Worm (Caenorhabditis elegans) whole organism, L3 larva: ENCODE results near the gene lin-2.
A peak's percentile ranks its signal among the peaks of the same experiment; 100 is the strongest.

Experiments
- R02D3.7 ChIP-seq: fragments of 150-350 bp; optimal IDR thresholded peaks from 2 replicates; lab custom pipeline; 2014; ENCODE audit warnings: missing biosample characterization, missing genetic modification characterization
- ZK546.5 ChIP-seq: sonication (generic microtip); optimal IDR thresholded peaks from 2 replicates; lab custom pipeline; 2017; ENCODE audit warnings: missing biosample characterization, missing genetic modification characterization
- ama-1 ChIP-seq: fragments of 150-350 bp; optimal IDR thresholded peaks from 2 replicates; lab custom pipeline; 2018
- ceh-28 ChIP-seq: fragments of 150-350 bp; optimal IDR thresholded peaks from 2 replicates; lab custom pipeline; 2014; ENCODE audit warnings: missing biosample characterization, missing genetic modification reagents, missing genetic modification characterization
- ceh-82 ChIP-seq: fragments of 150-350 bp; optimal IDR thresholded peaks from 2 replicates; lab custom pipeline; 2014; ENCODE audit warnings: missing biosample characterization, missing genetic modification characterization
- ceh-9 ChIP-seq: sonication (generic microtip); optimal IDR thresholded peaks from 2 replicates; lab custom pipeline; 2018; ENCODE audit warnings: missing biosample characterization, missing genetic modification characterization
- egl-27 ChIP-seq: sonication (generic microtip); optimal IDR thresholded peaks from 4 replicates; lab custom pipeline; 2017; ENCODE audit warnings: missing biosample characterization, missing genetic modification reagents, missing genetic modification characterization
- egl-5 ChIP-seq: fragments of 150-350 bp; optimal IDR thresholded peaks from 2 replicates; lab custom pipeline; 2017; ENCODE audit warnings: missing biosample characterization, missing genetic modification reagents, missing genetic modification characterization, inconsistent platforms
- elt-2 ChIP-seq: sonication (generic microtip); optimal IDR thresholded peaks from 2 replicates; lab custom pipeline; 2016; ENCODE audit warnings: missing genetic modification reagents, mild to moderate bottlenecking, missing genetic modification characterization, missing compliant biosample characterization
- elt-3 ChIP-seq, 3 experiments: fragments of 150-350 bp in 1 of 3; sonication (generic microtip) in 2 of 3; optimal IDR thresholded peaks; 2 replicates in 2 of 3; 4 replicates in 1 of 3; lab custom pipeline; 2014 to 2017; ENCODE audit warnings: missing biosample characterization in 3 of 3, missing genetic modification characterization in 3 of 3
- fkh-10 ChIP-seq: sonication (generic microtip); optimal IDR thresholded peaks from 2 replicates; lab custom pipeline; 2017; ENCODE audit warnings: missing biosample characterization, missing genetic modification reagents, missing genetic modification characterization
- fkh-2 ChIP-seq: fragments of 150-350 bp; optimal IDR thresholded peaks from 2 replicates; lab custom pipeline; 2014; ENCODE audit warnings: missing biosample characterization, missing genetic modification reagents, missing genetic modification characterization
- fos-1 ChIP-seq: fragments of 150-350 bp; optimal IDR thresholded peaks from 2 replicates; lab custom pipeline; 2014; ENCODE audit warnings: missing biosample characterization, missing genetic modification characterization
- hmg-11 ChIP-seq: sonication (generic microtip); optimal IDR thresholded peaks from 2 replicates; lab custom pipeline; 2016; ENCODE audit warnings: missing genetic modification characterization, missing compliant biosample characterization
- jun-1 ChIP-seq: fragments of 150-350 bp; optimal IDR thresholded peaks from 2 replicates; lab custom pipeline; 2014; ENCODE audit warnings: missing biosample characterization, missing genetic modification reagents, missing genetic modification characterization
- lin-15B ChIP-seq: fragments of 150-350 bp; optimal IDR thresholded peaks from 2 replicates; lab custom pipeline; 2014; ENCODE audit warnings: missing biosample characterization, missing genetic modification characterization
- lin-39 ChIP-seq: fragments of 150-350 bp; optimal IDR thresholded peaks from 2 replicates; lab custom pipeline; 2018; ENCODE audit warnings: missing biosample characterization, missing genetic modification reagents, missing genetic modification characterization
- lsy-12 ChIP-seq: sonication (generic microtip); optimal IDR thresholded peaks from 2 replicates; lab custom pipeline; 2016; ENCODE audit warnings: mild to moderate bottlenecking, missing genetic modification characterization, missing compliant biosample characterization
- mdl-1 ChIP-seq: fragments of 150-350 bp; optimal IDR thresholded peaks from 2 replicates; lab custom pipeline; 2014; ENCODE audit warnings: missing biosample characterization, missing genetic modification characterization
- mml-1 ChIP-seq: fragments of 150-350 bp; sonication (generic microtip); optimal IDR thresholded peaks from 3 replicates; lab custom pipeline; 2014; ENCODE audit warnings: missing biosample characterization, missing genetic modification characterization
- nfya-1 ChIP-seq: sonication (generic microtip); optimal IDR thresholded peaks from 2 replicates; lab custom pipeline; 2017; ENCODE audit warnings: missing genetic modification characterization, mild to moderate bottlenecking, missing compliant biosample characterization, antibody characterized with exemption, moderate library complexity; ENCODE audit not compliant: insufficient read depth
- nhr-12 ChIP-seq: fragments of 150-350 bp; optimal IDR thresholded peaks from 2 replicates; lab custom pipeline; 2014; ENCODE audit warnings: missing biosample characterization, missing genetic modification characterization
- nhr-23 ChIP-seq: fragments of 150-350 bp; optimal IDR thresholded peaks from 2 replicates; lab custom pipeline; 2014; ENCODE audit warnings: missing biosample characterization, missing genetic modification reagents, missing genetic modification characterization
- nhr-237 ChIP-seq: fragments of 150-350 bp; optimal IDR thresholded peaks from 2 replicates; lab custom pipeline; 2014; ENCODE audit warnings: missing biosample characterization, missing genetic modification characterization
- nhr-25 ChIP-seq: sonication (generic microtip); optimal IDR thresholded peaks from 2 replicates; lab custom pipeline; 2017; ENCODE audit warnings: missing biosample characterization, missing genetic modification characterization
- nhr-28 ChIP-seq: fragments of 150-350 bp; optimal IDR thresholded peaks from 2 replicates; lab custom pipeline; 2014; ENCODE audit warnings: missing biosample characterization, missing genetic modification characterization
- nhr-43 ChIP-seq: sonication (generic microtip); optimal IDR thresholded peaks from 2 replicates; lab custom pipeline; 2016; ENCODE audit warnings: mild to moderate bottlenecking, missing genetic modification characterization, missing compliant biosample characterization; ENCODE audit not compliant: poor library complexity, severe bottlenecking
- nhr-67 ChIP-seq: fragments of 150-350 bp; optimal IDR thresholded peaks from 2 replicates; lab custom pipeline; 2014; ENCODE audit warnings: missing biosample characterization, missing genetic modification characterization
- nhr-76 ChIP-seq: fragments of 150-350 bp; sonication (generic microtip); optimal IDR thresholded peaks from 5 replicates; lab custom pipeline; 2014; ENCODE audit warnings: missing biosample characterization, missing genetic modification characterization
- nhr-77 ChIP-seq: fragments of 150-350 bp; optimal IDR thresholded peaks from 2 replicates; lab custom pipeline; 2014; ENCODE audit warnings: missing biosample characterization, missing genetic modification characterization
- pha-4 ChIP-seq: fragments of 150-350 bp; optimal IDR thresholded peaks from 2 replicates; lab custom pipeline; 2014; ENCODE audit warnings: missing biosample characterization, missing genetic modification reagents, missing genetic modification characterization
- pqm-1 ChIP-seq: fragments of 150-350 bp; optimal IDR thresholded peaks from 2 replicates; lab custom pipeline; 2017; ENCODE audit warnings: missing biosample characterization, missing genetic modification characterization, inconsistent platforms
- sea-2 ChIP-seq: fragments of 150-350 bp; sonication (generic microtip); optimal IDR thresholded peaks from 4 replicates; lab custom pipeline; 2014; ENCODE audit warnings: missing biosample characterization, missing genetic modification reagents, missing genetic modification characterization
- skn-1 ChIP-seq: fragments of 150-350 bp; optimal IDR thresholded peaks from 2 replicates; lab custom pipeline; 2014; ENCODE audit warnings: missing biosample characterization, missing genetic modification characterization
- snpc-4 ChIP-seq: fragments of 150-350 bp; optimal IDR thresholded peaks from 2 replicates; lab custom pipeline; 2014; ENCODE audit warnings: missing biosample characterization, missing genetic modification characterization
- tbx-2 ChIP-seq: sonication (generic microtip); optimal IDR thresholded peaks from 2 replicates; lab custom pipeline; 2016; ENCODE audit warnings: mild to moderate bottlenecking, missing genetic modification characterization, missing compliant biosample characterization
- unc-62 ChIP-seq: fragments of 150-350 bp; sonication (generic microtip); optimal IDR thresholded peaks from 4 replicates; lab custom pipeline; 2014; ENCODE audit warnings: missing biosample characterization, missing genetic modification reagents, missing genetic modification characterization
- zag-1 ChIP-seq: fragments of 150-350 bp; optimal IDR thresholded peaks from 2 replicates; lab custom pipeline; 2014; ENCODE audit warnings: missing biosample characterization, missing genetic modification characterization
- ztf-11 ChIP-seq: fragments of 150-350 bp; optimal IDR thresholded peaks from 2 replicates; lab custom pipeline; 2014; ENCODE audit warnings: missing biosample characterization, missing genetic modification characterization

lin-2 gene

ce11 chrX:12435246-12435645, 21.4 kb upstream of the lin-2 start:
- TF ChIP-seq snpc-4 (tag; lab: Kevin White, UChicago): no peak
- TF ChIP-seq nhr-43 (tag; lab: Kevin White, UChicago): no peak
- TF ChIP-seq nhr-12 (tag; lab: Kevin White, UChicago): no peak
- TF ChIP-seq lin-15B (tag; lab: Kevin White, UChicago): no peak
- TF ChIP-seq egl-27 (tag; lab: Kevin White, UChicago): no peak
- TF ChIP-seq nhr-23: no peak
- no peak for TF ChIP-seq nfya-1 (tag; lab: Kevin White, UChicago)
- no peak for TF ChIP-seq mml-1 (tag; lab: Kevin White, UChicago)
- no peak for TF ChIP-seq fkh-10 (GFP tag; lab: Kevin White, UChicago)
- TF ChIP-seq jun-1 (tag; lab: Kevin White, UChicago): no peak
- no peak for TF ChIP-seq nhr-77 (tag; lab: Kevin White, UChicago)
- no peak for TF ChIP-seq ZK546.5
- no peak for TF ChIP-seq egl-5 (tag; lab: Kevin White, UChicago)
- peak; percentile 56 for TF ChIP-seq pha-4 (tag; lab: Kevin White, UChicago)
- TF ChIP-seq ceh-9 (tag; lab: Kevin White, UChicago): no peak
- TF ChIP-seq pqm-1 (tag; lab: Kevin White, UChicago): peak; percentile 22
- peak; percentile 41 for TF ChIP-seq elt-2 (tag; lab: Kevin White, UChicago)
- TF ChIP-seq, all 47 proteins: peak for 3

- TF ChIP-seq ama-1 (lab: Kevin White, UChicago) (no peak), pha-4 (tag; lab: Kevin White, UChicago) (peak; percentile 86)
Measured at ce11 chrX:12434086-12434485, 20.2 kb upstream of the lin-2 start, which contains the start of gene tsct-1. Gene tsct-1 (plus strand): TSS chrX:12434097.

- TF ChIP-seq nhr-25: no peak
- TF ChIP-seq sea-2 (GFP tag; lab: Kevin White, UChicago): no peak
Measured at ce11 chrX:12430309-12430708, 16.5 kb upstream of the lin-2 start, which contains the start of gene med-1. Gene med-1 (plus strand): TSS chrX:12430609.

ce11 chrX:12425427-12425826, 11.6 kb upstream of the lin-2 start, which contains the start of gene T24D3.2:
Gene T24D3.2 (plus strand): TSS chrX:12425730.
- TF ChIP-seq tbx-2 (tag; lab: Kevin White, UChicago) (peak; percentile 30), ceh-28 (peak; percentile 61), ZK546.5 (no peak), egl-27 (tag; lab: Kevin White, UChicago) (peak; percentile 12), mml-1 (tag; lab: Kevin White, UChicago) (no peak), ceh-82 (tag; lab: Kevin White, UChicago) (no peak), lsy-12 (tag; lab: Kevin White, UChicago) (no peak), egl-5 (tag; lab: Kevin White, UChicago) (no peak), skn-1 (tag; lab: Kevin White, UChicago) (no peak), nhr-76 (peak; percentile 80), nhr-28 (tag; lab: Kevin White, UChicago) (no peak), elt-3 (tag; optimal IDR thresholded peaks at IDR 0.05; lab: Kevin White, UChicago) (peak; percentile 42 to 88 (median 53)), elt-2 (tag; lab: Kevin White, UChicago) (no peak), R02D3.7 (tag; lab: Kevin White, UChicago) (peak; percentile 18), nhr-25 (peak; percentile 70), nhr-67 (tag; lab: Kevin White, UChicago) (no peak), lin-39 (no peak), unc-62 (GFP tag; lab: Kevin White, UChicago) (peak; percentile 20), hmg-11 (tag; lab: Kevin White, UChicago) (no peak), fkh-2 (tag; lab: Kevin White, UChicago) (no peak), mdl-1 (tag; lab: Kevin White, UChicago) (peak; percentile 13), nhr-43 (tag; lab: Kevin White, UChicago) (peak; percentile 91), ama-1 (lab: Kevin White, UChicago) (no peak), zag-1 (tag; lab: Kevin White, UChicago) (no peak), lin-15B (tag; lab: Kevin White, UChicago) (no peak), fos-1 (tag; lab: Kevin White, UChicago) (no peak), nhr-23 (peak; percentile 80), nhr-237 (tag; lab: Kevin White, UChicago) (no peak), nhr-77 (tag; lab: Kevin White, UChicago) (no peak), ztf-11 (no peak), jun-1 (tag; lab: Kevin White, UChicago) (no peak), sea-2 (GFP tag; lab: Kevin White, UChicago) (no peak), pha-4 (tag; lab: Kevin White, UChicago) (no peak)
